Worm (Caenorhabditis elegans): ENCODE measurements around the gene str-160.
A peak's percentile ranks its signal among the peaks of the same experiment; 100 is the strongest.

The str-160 gene

ce11 chrV:1779136-1779535, 44.5 kb downstream of the str-160 start, which contains the start of gene F36H9.4:
TSS of gene F36H9.4 (minus strand) at chrV:1779236.
- TF ChIP-seq elt-3 (tag; optimal IDR thresholded peaks at IDR 0.05), result no peak
- no peak for TF ChIP-seq eor-1 (tag; optimal IDR thresholded peaks at IDR 0.05)
- no peak for TF ChIP-seq fkh-10 (GFP tag; optimal IDR thresholded peaks at IDR 0.05)
- no peak for TF ChIP-seq nhr-25 (tag; optimal IDR thresholded peaks at IDR 0.05)
- TF ChIP-seq ZK546.5 (tag; optimal IDR thresholded peaks at IDR 0.05), result no peak
- no peak for TF ChIP-seq sea-2 (GFP tag; optimal IDR thresholded peaks at IDR 0.05)
- TF ChIP-seq daf-12 (tag; optimal IDR thresholded peaks at IDR 0.05), result no peak
- TF ChIP-seq mml-1 (tag; optimal IDR thresholded peaks at IDR 0.05), result no peak
- no peak for TF ChIP-seq pqm-1 (tag; optimal IDR thresholded peaks at IDR 0.05)
- TF ChIP-seq ama-1 (optimal IDR thresholded peaks at IDR 0.05), result no peak
- no peak for TF ChIP-seq skn-1 (tag; optimal IDR thresholded peaks at IDR 0.05)
- TF ChIP-seq ceh-9 (tag; optimal IDR thresholded peaks at IDR 0.05), result no peak
- TF ChIP-seq ztf-4 (tag; optimal IDR thresholded peaks at IDR 0.05), result no peak
- TF ChIP-seq unc-62 (GFP tag; optimal IDR thresholded peaks at IDR 0.05), result no peak
- no peak for TF ChIP-seq tbx-2 (tag; optimal IDR thresholded peaks at IDR 0.05)

- peak; percentile 86 for TF ChIP-seq nfya-1 (tag; optimal IDR thresholded peaks at IDR 0.05; ENCODE audit: insufficient read depth)
- no peak for TF ChIP-seq nhr-28 (tag; optimal IDR thresholded peaks at IDR 0.05)
- TF ChIP-seq sea-2 (GFP tag; optimal IDR thresholded peaks at IDR 0.05), result no peak
- TF ChIP-seq elt-1 (tag; optimal IDR thresholded peaks at IDR 0.05), result no peak
Observed at ce11 chrV:1779994-1780393, 45.3 kb downstream of the str-160 start.

ce11 chrV:1781922-1782321, 47.3 kb downstream of the str-160 start, which contains the start of gene F36H9.5:
TSS of gene F36H9.5 (minus strand) at chrV:1782022.
- no peak for TF ChIP-seq ceh-9 (tag; optimal IDR thresholded peaks at IDR 0.05)
